Worm (Caenorhabditis elegans): ENCODE measurements around the gene ire-1.

The ire-1 gene

DNA sequence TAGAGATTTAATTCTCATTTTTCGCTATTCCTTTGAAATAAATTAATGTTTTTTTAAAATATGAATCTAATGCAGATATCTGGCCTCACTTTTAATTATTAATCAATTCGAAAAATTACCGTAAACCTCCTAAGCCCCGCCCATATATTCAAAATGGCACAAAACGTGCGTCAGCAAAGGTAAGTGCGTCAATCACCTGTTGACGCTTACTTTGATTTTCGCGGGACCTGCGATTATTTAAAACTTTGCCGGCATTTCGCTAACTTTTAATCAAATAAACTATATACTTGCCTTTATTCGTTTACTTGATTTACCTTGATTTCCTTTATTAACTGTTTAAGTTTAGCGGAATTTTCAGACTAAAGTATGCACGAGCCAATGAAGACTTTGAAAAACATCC lies 33.3 kb upstream of the ire-1 start, which contains the start of gene pch-2 (continued):
- peak; percentile 92 for TF ChIP-seq ztf-18 (tag; optimal IDR thresholded peaks at IDR 0.05)
- TF ChIP-seq cebp-2 (GFP tag; IDR thresholded peaks at IDR 0.05), result no peak
- TF ChIP-seq snpc-1.1 (tag; optimal IDR thresholded peaks at IDR 0.05; ENCODE audit: insufficient read depth), result no peak
- no peak for TF ChIP-seq let-526 (GFP tag; IDR thresholded peaks at IDR 0.05)
- peak; percentile 3 for TF ChIP-seq ZK185.1 (tag; optimal IDR thresholded peaks at IDR 0.05; ENCODE audit: poor library complexity, severe bottlenecking)
- TF ChIP-seq ceh-58 (GFP tag; IDR thresholded peaks at IDR 0.05), result no peak
- no peak for TF ChIP-seq B0019.2 (GFP tag; conservative IDR thresholded peaks at IDR 0.05)
- no peak for TF ChIP-seq C06A6.2 (GFP tag; conservative IDR thresholded peaks at IDR 0.05)
- no peak for TF ChIP-seq lsy-27 (tag; optimal IDR thresholded peaks at IDR 0.05; ENCODE audit: borderline replicate concordance, insufficient read depth)
- peak; percentile 40; the same call in 1 of the 2 replicates for TF ChIP-seq D2030.7 (GFP tag; IDR thresholded peaks at IDR 0.05)
- TF ChIP-seq tlf-1 (GFP tag; optimal IDR thresholded peaks at IDR 0.05), result no peak
- no peak for TF ChIP-seq mel-28 (tag; optimal IDR thresholded peaks at IDR 0.05; ENCODE audit: borderline replicate concordance)
- no peak for TF ChIP-seq ceh-100 (GFP tag; IDR thresholded peaks at IDR 0.05)
- no peak for TF ChIP-seq Y53F4B.3 (GFP tag; IDR thresholded peaks at IDR 0.05)
- no peak for TF ChIP-seq T26A5.8 (tag; optimal IDR thresholded peaks at IDR 0.05)
- peak; percentile 13 for TF ChIP-seq xnd-1 (tag; optimal IDR thresholded peaks at IDR 0.05)
- TF ChIP-seq madf-6 (GFP tag; IDR thresholded peaks at IDR 0.05), result peak; percentile 79
- no peak for TF ChIP-seq ztf-3 (GFP tag; optimal IDR thresholded peaks at IDR 0.05)

DNA sequence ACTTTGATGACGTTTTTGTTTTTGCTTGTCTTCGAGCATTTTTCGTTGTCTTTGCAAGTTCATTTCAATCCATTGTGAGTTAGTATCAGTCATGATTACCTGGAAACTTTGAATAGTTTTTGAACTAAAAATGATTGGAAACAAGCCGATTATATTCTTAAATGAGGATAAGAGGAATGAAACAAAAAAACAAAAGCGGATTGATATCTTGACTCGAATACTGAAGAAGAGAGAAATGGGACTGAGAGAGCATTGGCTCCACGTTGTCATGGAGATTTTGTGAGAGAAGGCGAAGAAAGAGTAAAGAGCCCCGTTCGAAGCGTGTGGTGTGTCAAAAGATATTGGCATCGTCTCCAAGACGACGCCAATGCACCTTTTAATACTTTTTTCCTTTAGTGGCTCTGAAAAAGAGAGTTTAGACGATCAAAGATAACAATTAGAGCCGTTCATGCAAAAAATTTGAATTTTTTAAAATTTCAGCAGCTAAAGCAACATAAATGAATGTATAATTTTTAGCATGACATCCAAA lies 32.2 kb upstream of the ire-1 start, which contains the start of the genes tub-1 and tmem-138:
Gene tub-1, minus strand, starts transcription at position 101 of the 529 bp plus-strand sequence.
Gene tmem-138, plus strand, starts transcription at position 479 of the 529 bp plus-strand sequence.
- no peak for TF ChIP-seq F55B11.4 (tag; optimal IDR thresholded peaks at IDR 0.05; ENCODE audit: borderline replicate concordance, insufficient read depth)
- no peak for TF ChIP-seq mcd-1 (GFP tag; IDR thresholded peaks at IDR 0.05)
- TF ChIP-seq ceh-100 (GFP tag; IDR thresholded peaks at IDR 0.05), result no peak
- no peak for TF ChIP-seq ztf-6 (GFP tag; IDR thresholded peaks at IDR 0.05)
- no peak for TF ChIP-seq tbp1 (GFP tag; optimal IDR thresholded peaks at IDR 0.05)
- no peak for TF ChIP-seq lin-35 (GFP tag; optimal IDR thresholded peaks at IDR 0.05)
- no peak for TF ChIP-seq K12H6.12 (tag; optimal IDR thresholded peaks at IDR 0.05)
- TF ChIP-seq lsy-27 (tag; optimal IDR thresholded peaks at IDR 0.05; ENCODE audit: borderline replicate concordance, insufficient read depth), result no peak
- TF ChIP-seq K11D2.4 (GFP tag; IDR thresholded peaks at IDR 0.05), result no peak
- TF ChIP-seq ceh-40 (GFP tag; IDR thresholded peaks at IDR 0.05), result no peak
- TF ChIP-seq him-1 (tag; optimal IDR thresholded peaks at IDR 0.05), result no peak
- no peak for TF ChIP-seq sptf-2 (GFP tag; optimal IDR thresholded peaks at IDR 0.05)
- TF ChIP-seq snpc-1.1 (tag; optimal IDR thresholded peaks at IDR 0.05; ENCODE audit: insufficient read depth), result no peak

DNA sequence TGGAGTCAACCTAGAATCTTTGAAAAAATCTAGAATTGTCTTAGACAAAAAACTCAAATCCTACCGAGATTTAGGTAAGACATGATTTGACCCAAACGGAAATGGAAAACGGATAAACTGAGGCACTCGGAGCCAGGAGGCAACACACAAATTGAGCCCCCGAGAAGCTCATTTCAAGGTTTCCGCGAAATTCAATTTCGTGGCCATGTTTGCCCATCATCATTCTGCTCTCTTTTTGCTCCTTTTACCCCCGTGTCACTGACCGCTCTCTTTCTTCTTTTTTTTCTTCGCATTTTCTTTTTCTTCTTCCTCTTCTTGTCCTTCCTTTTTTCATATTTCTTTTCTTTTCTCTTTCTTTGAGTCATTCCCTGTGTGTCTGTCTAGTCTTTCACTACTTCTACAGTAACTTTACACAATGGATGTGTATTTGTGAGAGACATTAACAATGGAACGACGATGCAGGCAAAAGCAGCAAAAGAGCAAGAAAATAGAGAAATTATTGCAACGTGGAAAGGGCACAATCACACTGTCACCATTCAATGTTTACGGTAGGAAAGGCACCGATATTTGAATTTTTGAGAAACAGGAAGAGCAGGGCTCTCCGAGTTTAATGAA lies 28.1 kb upstream of the ire-1 start:
- no peak for TF ChIP-seq B0035.1 (tag; optimal IDR thresholded peaks at IDR 0.05)
- TF ChIP-seq ceh-58 (GFP tag; IDR thresholded peaks at IDR 0.05), result no peak
- TF ChIP-seq F55B11.4 (tag; optimal IDR thresholded peaks at IDR 0.05; ENCODE audit: borderline replicate concordance, insufficient read depth), result no peak
- no peak for TF ChIP-seq F10E7.11 (tag; optimal IDR thresholded peaks at IDR 0.05)
- TF ChIP-seq xnd-1 (tag; optimal IDR thresholded peaks at IDR 0.05), result no peak
- TF ChIP-seq ccch-3 (GFP tag; optimal IDR thresholded peaks at IDR 0.05), result no peak
- no peak for TF ChIP-seq Y53F4B.3 (GFP tag; IDR thresholded peaks at IDR 0.05)
- no peak for TF ChIP-seq let-607 (tag; optimal IDR thresholded peaks at IDR 0.05)
- no peak for TF ChIP-seq lsl-1 (GFP tag; optimal IDR thresholded peaks at IDR 0.05)
- TF ChIP-seq tlf-1 (GFP tag; optimal IDR thresholded peaks at IDR 0.05), result no peak
- TF ChIP-seq ets-4 (GFP tag; optimal IDR thresholded peaks at IDR 0.05), result no peak
- TF ChIP-seq F37B4.10 (GFP tag; IDR thresholded peaks at IDR 0.05), result no peak
- TF ChIP-seq nhr-120 (GFP tag; IDR thresholded peaks at IDR 0.05), result no peak
- TF ChIP-seq attf-6 (GFP tag; IDR thresholded peaks at IDR 0.05), result no peak
- no peak for TF ChIP-seq ekl-4 (GFP tag; IDR thresholded peaks at IDR 0.05)
- TF ChIP-seq nfyb-1 (GFP tag; IDR thresholded peaks at IDR 0.05), result no peak

Data from whole organism, young adult.